Fruit fly (Drosophila melanogaster) whole organism, pupa: Measurements from ENCODE around the gene Eig71Ec.

ENCODE experiments used
- CG10348 ChIP-seq: fragments of 200-800 bp; sonication (Bioruptor generic); IDR thresholded peaks from 2 replicates; pipeline ENCODE4 v1.3.6; 2022; ENCODE audit warnings: missing biosample characterization, missing genetic modification characterization
- CG12605 ChIP-seq: fragments of 200-800 bp; sonication (Bioruptor generic); IDR thresholded peaks from 2 replicates; pipeline ENCODE4 v1.3.6; 2022; ENCODE audit warnings: missing biosample characterization, missing genetic modification characterization
- CG13204 ChIP-seq: fragments of 200-800 bp; sonication (Bioruptor generic); optimal IDR thresholded peaks from 2 replicates; lab custom pipeline; 2018; ENCODE audit warnings: missing biosample characterization, mild to moderate bottlenecking, missing genetic modification characterization, moderate library complexity
- CG14655 ChIP-seq: fragments of 200-800 bp; sonication (Bioruptor generic); optimal IDR thresholded peaks from 3 replicates; lab custom pipeline; 2017; ENCODE audit warnings: mild to moderate bottlenecking, missing biosample characterization, missing genetic modification reagents, missing genetic modification characterization
- CG17806 ChIP-seq: fragments of 200-800 bp; sonication (Bioruptor generic); optimal IDR thresholded peaks from 2 replicates; lab custom pipeline; 2018; ENCODE audit warnings: missing biosample characterization, mild to moderate bottlenecking, missing genetic modification characterization, moderate library complexity
- CG32121 ChIP-seq: fragments of 200-800 bp; sonication (Bioruptor generic); IDR thresholded peaks from 2 replicates; pipeline ENCODE4 v1.3.6; 2022; ENCODE audit warnings: missing biosample characterization, missing genetic modification characterization
- CG34367 ChIP-seq: fragments of 200-800 bp; sonication (Bioruptor generic); optimal IDR thresholded peaks from 2 replicates; lab custom pipeline; 2018; ENCODE audit warnings: missing biosample characterization, mild to moderate bottlenecking, missing genetic modification characterization
- CG8159 ChIP-seq: fragments of 200-800 bp; sonication (Bioruptor generic); optimal IDR thresholded peaks from 3 replicates; lab custom pipeline; 2018; ENCODE audit warnings: missing biosample characterization, mild to moderate bottlenecking, missing genetic modification characterization, moderate library complexity
- CG9948 ChIP-seq: fragments of 200-800 bp; sonication (Bioruptor generic); optimal IDR thresholded peaks from 2 replicates; lab custom pipeline; 2018; ENCODE audit warnings: missing biosample characterization, mild to moderate bottlenecking, missing genetic modification characterization, moderate library complexity
- EcR ChIP-seq: fragments of 200-800 bp; sonication (Bioruptor generic); optimal IDR thresholded peaks from 3 replicates; lab custom pipeline; 2019; ENCODE audit warnings: missing biosample characterization, missing genetic modification characterization, mild to moderate bottlenecking, moderate library complexity, missing genetic modification reagents
- Ets98B ChIP-seq: fragments of 200-800 bp; sonication (Bioruptor generic); IDR thresholded peaks from 2 replicates; pipeline ENCODE4 v1.3.6; 2022; ENCODE audit warnings: missing biosample characterization, missing genetic modification characterization
- Snoo ChIP-seq: fragments of 200-800 bp; sonication (Bioruptor generic); optimal IDR thresholded peaks from 3 replicates; lab custom pipeline; 2017; ENCODE audit warnings: missing biosample characterization, mild to moderate bottlenecking, missing genetic modification characterization, inconsistent platforms
- fd96Ca ChIP-seq: fragments of 200-800 bp; sonication (Bioruptor generic); IDR thresholded peaks from 3 replicates; pipeline ENCODE4 v1.3.6; 2022; ENCODE audit warnings: missing biosample characterization, missing genetic modification characterization
- gl ChIP-seq: fragments of 200-800 bp; sonication (Bioruptor generic); optimal IDR thresholded peaks from 2 replicates; lab custom pipeline; 2018; ENCODE audit warnings: missing biosample characterization, mild to moderate bottlenecking, missing genetic modification characterization

- TF ChIP-seq gl (tag; lab: Kevin White, UChicago) (no peak), CG14655 (GFP tag; lab: Kevin White, UChicago) (no peak), CG10348 (GFP tag; lab: Robert Waterston, UW) (no peak), CG12605 (no peak), Snoo (tag; lab: Kevin White, UChicago) (no peak), Ets98B (GFP tag; lab: Robert Waterston, UW) (no peak), fd96Ca (GFP tag; lab: Robert Waterston, UW) (no peak), CG13204 (GFP tag; lab: Kevin White, UChicago) (no peak), CG32121 (GFP tag; lab: Robert Waterston, UW) (no peak), CG9948 (tag; lab: Kevin White, UChicago) (no peak), EcR (GFP tag; lab: Kevin White, UChicago) (no peak), CG17806 (no peak), CG8159 (tag; lab: Kevin White, UChicago) (no peak), CG34367 (tag; lab: Kevin White, UChicago) (no peak)
These were observed 17.9 kb upstream of the Eig71Ec start for dm6 chr3L:15669939-15670338.
